Worm (Caenorhabditis elegans): ENCODE measurements around the gene F35F10.13.
A peak's percentile ranks its signal among the peaks of the same experiment; 100 is the strongest.

Gene F35F10.13

DNA sequence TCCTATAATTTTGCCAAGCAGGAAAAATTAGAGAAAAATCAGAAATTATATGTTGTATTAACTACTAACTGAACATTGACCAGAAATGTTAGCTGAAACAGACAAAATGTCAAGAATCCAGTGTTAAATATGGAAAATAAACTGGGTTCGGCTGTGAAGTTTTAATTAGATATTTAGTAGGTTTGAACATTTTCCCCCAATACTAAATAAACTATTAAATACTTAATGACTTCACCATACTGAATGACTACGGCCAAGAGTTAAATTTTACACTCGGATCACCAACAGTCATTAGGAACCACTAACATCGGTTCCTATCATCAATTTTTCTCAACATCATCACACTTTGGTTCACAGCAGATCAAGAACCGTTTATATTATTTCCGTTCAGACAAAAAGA is 23.5 kb downstream of the F35F10.13 start:
- no peak for TF ChIP-seq madf-9 (GFP tag; conservative IDR thresholded peaks at IDR 0.05)
- peak in 1 of 2 experiments; percentile 94 for TF ChIP-seq unc-62 (GFP tag; optimal IDR thresholded peaks at IDR 0.05 in 1 of 2)
- no peak for TF ChIP-seq unc-62 (tag; optimal IDR thresholded peaks at IDR 0.05)
- TF ChIP-seq ZK546.5 (tag; optimal IDR thresholded peaks at IDR 0.05), result no peak

DNA sequence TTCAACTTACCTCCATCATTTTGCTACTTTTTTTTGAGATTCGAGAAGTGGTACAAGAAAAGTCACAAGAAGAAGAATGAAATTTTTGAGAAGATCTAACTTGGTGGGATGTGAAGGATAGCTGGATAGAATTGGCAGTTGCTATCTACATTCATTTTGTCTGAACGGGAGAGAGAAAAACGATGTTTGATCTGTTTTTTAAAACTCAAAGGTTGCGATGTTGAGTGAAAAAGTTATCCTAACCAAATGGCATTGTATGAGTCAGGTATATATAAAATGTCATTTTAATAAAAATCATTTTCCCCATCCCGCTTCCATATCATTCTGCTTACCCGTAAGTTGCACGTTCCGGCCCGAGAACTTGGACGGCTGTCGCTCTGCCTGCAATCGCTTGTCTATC is 29.6 kb downstream of the F35F10.13 start, which contains the start of gene F35F10.6:
Gene F35F10.6, minus strand, starts transcription at position 101 of the 400 bp plus-strand sequence.
- TF ChIP-seq tag-97 (GFP tag; IDR thresholded peaks at IDR 0.05), result no peak
- TF ChIP-seq vab-7 (GFP tag; IDR thresholded peaks at IDR 0.05), result no peak
- no peak for TF ChIP-seq mxl-2 (GFP tag; conservative IDR thresholded peaks at IDR 0.05)
- TF ChIP-seq tra-1 (GFP tag; IDR thresholded peaks at IDR 0.05), result no peak
- no peak for TF ChIP-seq zag-1 (tag; optimal IDR thresholded peaks at IDR 0.05)
- TF ChIP-seq rbr-2 (tag; optimal IDR thresholded peaks at IDR 0.05), result no peak
- no peak for TF ChIP-seq cey-2 (tag; optimal IDR thresholded peaks at IDR 0.05; ENCODE audit: borderline replicate concordance, insufficient read depth)
- TF ChIP-seq Y5F2A.4 (GFP tag; optimal IDR thresholded peaks at IDR 0.05), result no peak
- TF ChIP-seq unc-130 (GFP tag; optimal IDR thresholded peaks at IDR 0.05), result no peak
- TF ChIP-seq unc-39 (tag; optimal IDR thresholded peaks at IDR 0.05), result no peak
- no peak for TF ChIP-seq ceh-28 (tag; optimal IDR thresholded peaks at IDR 0.05)
- no peak for TF ChIP-seq ceh-44 (GFP tag; IDR thresholded peaks at IDR 0.05)
- no peak for TF ChIP-seq D1046.2 (GFP tag; IDR thresholded peaks at IDR 0.05)
- no peak for TF ChIP-seq zfp-3 (GFP tag; conservative IDR thresholded peaks at IDR 0.05)

DNA sequence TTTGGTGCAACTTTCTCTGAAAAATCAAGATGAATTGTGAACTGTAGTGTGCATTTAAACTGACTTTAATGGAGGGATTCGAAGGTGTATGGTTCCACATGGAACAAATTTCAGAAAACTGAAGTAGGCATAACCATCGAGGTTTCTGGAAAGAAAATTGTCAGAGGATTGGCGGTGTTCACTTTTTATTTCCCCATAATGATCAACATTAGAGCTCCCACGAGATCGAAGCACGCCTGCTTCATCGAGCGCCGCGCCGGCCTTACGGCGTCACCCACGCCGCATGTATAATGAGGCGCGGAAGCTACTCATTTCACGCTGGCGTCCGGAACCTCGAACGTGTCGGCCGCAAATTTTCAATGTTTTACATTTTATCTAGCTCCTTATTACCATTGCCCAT is 30.7 kb downstream of the F35F10.13 start:
- TF ChIP-seq ceh-28 (tag; optimal IDR thresholded peaks at IDR 0.05) (no peak), aha-1 (tag) (peak; percentile 34), madf-5 (GFP tag; IDR thresholded peaks at IDR 0.05) (0 out of 4 replicates have a peak, but pooled peaks of 1 of the 2 experiments have one; percentile 13)

DNA sequence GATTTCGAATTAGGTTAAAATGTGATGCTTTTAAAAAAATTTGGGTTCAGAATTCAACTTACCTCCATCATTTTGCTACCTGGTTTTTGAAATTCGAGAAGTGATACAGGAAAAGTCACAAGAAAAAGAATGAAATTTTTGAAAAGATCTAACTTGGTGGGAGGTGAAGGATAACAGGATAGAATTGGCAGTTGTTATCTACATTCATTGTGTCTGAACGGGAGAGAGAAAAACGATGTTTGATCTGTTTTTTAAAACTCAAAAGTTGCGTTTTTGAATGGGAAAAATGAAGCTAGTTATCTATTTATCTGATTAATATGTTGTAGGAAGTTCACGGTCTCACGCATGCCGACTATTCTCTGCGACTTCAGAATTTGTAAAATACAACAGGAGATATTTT is 31.5 kb downstream of the F35F10.13 start, which contains the start of gene F35F10.7:
Gene F35F10.7, minus strand, starts transcription at position 101 of the 400 bp plus-strand sequence.
- TF ChIP-seq duxl-1 (tag; optimal IDR thresholded peaks at IDR 0.05; ENCODE audit: poor library complexity), result no peak
- no peak for TF ChIP-seq nhr-6 (tag; optimal IDR thresholded peaks at IDR 0.05)
- no peak for TF ChIP-seq F26F4.8 (GFP tag; conservative IDR thresholded peaks at IDR 0.05)
- no peak for TF ChIP-seq F10B5.3 (tag; optimal IDR thresholded peaks at IDR 0.05)
- TF ChIP-seq lsy-2 (tag; optimal IDR thresholded peaks at IDR 0.05), result no peak
- TF ChIP-seq daf-16 (GFP tag; optimal IDR thresholded peaks at IDR 0.05), result no peak
- no peak for TF ChIP-seq daf-16 (tag; optimal IDR thresholded peaks at IDR 0.05)
- TF ChIP-seq nhr-237 (tag; optimal IDR thresholded peaks at IDR 0.05), result no peak
- no peak for TF ChIP-seq dmd-9 (GFP tag; IDR thresholded peaks at IDR 0.05)
- TF ChIP-seq R02D3.7 (tag; optimal IDR thresholded peaks at IDR 0.05), result no peak
- TF ChIP-seq gei-8 (GFP tag; optimal IDR thresholded peaks at IDR 0.05), result no peak
- TF ChIP-seq nhr-25 (tag; optimal IDR thresholded peaks at IDR 0.05; ENCODE audit: borderline replicate concordance, insufficient read depth), result no peak
- no peak for TF ChIP-seq nhr-42 (GFP tag; IDR thresholded peaks at IDR 0.05)
- TF ChIP-seq mxl-3 (GFP tag; optimal IDR thresholded peaks at IDR 0.05), result no peak

DNA sequence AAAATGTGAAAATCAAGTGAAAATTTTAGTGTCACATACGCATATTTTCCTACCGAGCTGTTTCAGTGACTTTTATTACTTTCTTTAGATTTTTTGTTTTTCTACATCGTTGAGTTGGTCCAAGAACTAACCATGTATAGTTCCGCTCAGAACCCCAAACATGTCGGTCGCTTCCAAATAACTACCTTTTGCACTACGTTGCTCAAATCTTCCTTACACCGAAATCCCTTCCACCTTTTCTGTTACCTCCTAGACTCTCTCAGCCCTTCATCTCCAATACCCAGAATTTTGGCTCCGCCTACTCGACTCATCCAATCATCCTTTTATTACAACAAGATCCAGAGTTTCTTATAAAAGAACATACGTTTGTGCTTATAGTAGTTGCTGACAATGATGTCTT is 34.2 kb downstream of the F35F10.13 start, which contains the start of gene F35F10.5:
Gene F35F10.5, plus strand, starts transcription at position 301 of the 400 bp plus-strand sequence.
- TF ChIP-seq aha-1 (tag) (peak; percentile 49), ZK546.5 (tag; optimal IDR thresholded peaks at IDR 0.05) (no peak), ZK337.2 (GFP tag; IDR thresholded peaks at IDR 0.05) (0 out of 2 replicates have a peak, but pooled peaks have one; percentile 24), lin-13 (GFP tag; optimal IDR thresholded peaks at IDR 0.05) (no peak), F10B5.3 (tag; optimal IDR thresholded peaks at IDR 0.05) (no peak), unc-62 (GFP tag; optimal IDR thresholded peaks at IDR 0.05 in 1 of 2) (peak in 1 of 2 experiments; percentile 25), unc-62 (tag; optimal IDR thresholded peaks at IDR 0.05) (no peak), mep-1 (tag; optimal IDR thresholded peaks at IDR 0.05) (no peak)
